Fruit fly (Drosophila melanogaster): ENCODE measurements around the gene tkv.

dm6 chr2L:5278309-5279130 is 7.3 kb upstream of the tkv start, which contains the start of the genes Nin and Bub1:
- TF ChIP-seq Dll (optimal IDR thresholded peaks at IDR 0.05) (no peak), CG8478 (optimal IDR thresholded peaks at IDR 0.05) (no peak), EcR (GFP tag; optimal IDR thresholded peaks at IDR 0.05) (no peak), psq (optimal IDR thresholded peaks at IDR 0.05) (no peak)
